Worm (Caenorhabditis elegans): ENCODE results near the gene T23D5.8.

The T23D5.8 gene

ce11 chrV:15712385-15712784, 35.9 kb downstream of the T23D5.8 start:
- peak; percentile 39 for TF ChIP-seq hlh-30 (tag; optimal IDR thresholded peaks at IDR 0.05; ENCODE audit: insufficient read depth)
- TF ChIP-seq mdt-29 (GFP tag; IDR thresholded peaks at IDR 0.05): no peak
- no peak for TF ChIP-seq daf-16 (GFP tag; optimal IDR thresholded peaks at IDR 0.05)
- peak; percentile 84 for TF ChIP-seq daf-16 (tag; optimal IDR thresholded peaks at IDR 0.05)
- peak; percentile 66 for TF ChIP-seq dve-1 (tag; optimal IDR thresholded peaks at IDR 0.05; ENCODE audit: insufficient read depth)
- TF ChIP-seq nhr-6 (tag; optimal IDR thresholded peaks at IDR 0.05): no peak
- TF ChIP-seq dmd-8 (GFP tag; IDR thresholded peaks at IDR 0.05): no peak
- no peak for TF ChIP-seq Y5F2A.4 (GFP tag; optimal IDR thresholded peaks at IDR 0.05)

- no peak for TF ChIP-seq T20F7.1 (GFP tag; optimal IDR thresholded peaks at IDR 0.05)
These were observed 36.3 kb downstream of the T23D5.8 start, which contains the start of gene str-101 for ce11 chrV:15711898-15712297. str-101 (minus strand) TSS chrV:15711998.

ce11 chrV:15710401-15710800, 37.8 kb downstream of the T23D5.8 start, which contains the start of gene Y6E2A.1:
Y6E2A.1 (minus strand) TSS chrV:15710501.
- TF ChIP-seq dpl-1 (GFP tag; optimal IDR thresholded peaks at IDR 0.05) (no peak), egl-27 (tag; optimal IDR thresholded peaks at IDR 0.05) (no peak), pqm-1 (tag; optimal IDR thresholded peaks at IDR 0.05) (no peak), nhr-41 (GFP tag; IDR thresholded peaks at IDR 0.05) (no peak), Y105C5A.15 (GFP tag; IDR thresholded peaks at IDR 0.05) (no peak), skn-1 (tag; optimal IDR thresholded peaks at IDR 0.05) (no peak), F44E2.7 (GFP tag; IDR thresholded peaks at IDR 0.05) (no peak), unc-39 (tag; optimal IDR thresholded peaks at IDR 0.05) (no peak), ama-1 (optimal IDR thresholded peaks at IDR 0.05) (no peak), attf-4 (tag; optimal IDR thresholded peaks at IDR 0.05) (no peak), zag-1 (tag; optimal IDR thresholded peaks at IDR 0.05) (no peak), saeg-2 (GFP tag; IDR thresholded peaks at IDR 0.05) (no peak), daf-12 (tag; optimal IDR thresholded peaks at IDR 0.05) (no peak), ces-1 (GFP tag; optimal IDR thresholded peaks at IDR 0.05) (no peak)

- TF ChIP-seq unc-62 (GFP tag; optimal IDR thresholded peaks at IDR 0.05 in 1 of 2) (peak in 1 of 2 experiments; percentile 81), unc-62 (tag; optimal IDR thresholded peaks at IDR 0.05) (no peak), nhr-28 (tag; optimal IDR thresholded peaks at IDR 0.05) (peak; percentile 55), saeg-2 (GFP tag; IDR thresholded peaks at IDR 0.05) (no peak), ceh-20 (GFP tag; IDR thresholded peaks at IDR 0.05) (0 out of 2 replicates have a peak, but pooled peaks have one; percentile 20), tra-1 (GFP tag; IDR thresholded peaks at IDR 0.05) (0 out of 2 replicates have a peak, but pooled peaks have one; percentile 31)
These were observed 40.3 kb downstream of the T23D5.8 start for ce11 chrV:15707982-15708381.

DNA sequence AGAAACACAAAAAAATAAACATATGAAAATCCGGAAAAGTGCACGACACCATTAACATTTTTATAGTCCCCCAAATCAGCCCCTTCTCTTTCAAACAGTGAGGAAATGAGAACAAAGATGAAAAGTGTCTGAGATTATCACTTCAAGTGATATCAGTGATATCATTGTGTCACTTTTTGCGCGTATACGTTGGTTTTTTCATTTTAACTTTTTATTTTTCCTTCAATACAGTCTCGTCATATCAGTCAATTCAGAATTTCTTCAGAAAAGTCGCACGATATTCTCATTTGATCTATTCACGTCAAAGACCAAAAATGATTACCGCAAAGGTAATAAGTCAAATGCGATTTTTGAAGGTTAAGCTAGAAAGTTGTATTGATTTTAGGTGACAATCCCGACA, 43.5 kb downstream of the T23D5.8 start, which contains the start of gene twk-34:
twk-34 (plus strand) TSS at position 216 of the 400 bp plus-strand sequence.
- TF ChIP-seq nhr-28 (tag; optimal IDR thresholded peaks at IDR 0.05) (peak; percentile 7), nhr-77 (tag; optimal IDR thresholded peaks at IDR 0.05) (no peak), hlh-30 (tag; optimal IDR thresholded peaks at IDR 0.05; ENCODE audit: insufficient read depth) (no peak), dmd-6 (GFP tag; IDR thresholded peaks at IDR 0.05) (peak; percentile 21; the same call in 1 of the 2 replicates)

- TF ChIP-seq Y5F2A.4 (GFP tag; optimal IDR thresholded peaks at IDR 0.05): no peak
These were observed 46.0 kb downstream of the T23D5.8 start, which contains the start of gene nhr-53 for ce11 chrV:15702263-15702662. nhr-53 (minus strand) TSS chrV:15702363.

DNA sequence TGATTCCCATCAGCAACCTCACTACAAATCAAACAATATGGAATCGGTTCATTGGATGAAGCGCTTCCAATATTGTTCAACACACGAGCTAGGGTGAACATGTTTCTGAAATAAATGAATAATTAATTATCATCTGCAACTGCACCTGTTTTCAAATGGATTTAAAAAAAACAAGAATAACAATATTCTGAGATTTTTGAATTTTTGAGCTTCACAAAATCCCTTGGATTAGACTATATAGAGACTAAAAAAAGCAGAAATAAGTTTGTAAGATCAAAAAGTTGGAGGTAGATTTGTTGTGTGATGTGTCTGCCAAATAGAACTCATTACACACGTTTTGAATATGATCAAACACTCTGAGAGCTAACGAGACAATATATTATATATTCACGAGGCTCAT, 48.4 kb downstream of the T23D5.8 start, which contains the start of gene nhr-199:
nhr-199 (minus strand) TSS at position 101 of the 400 bp plus-strand sequence.
- TF ChIP-seq fkh-10 (GFP tag; optimal IDR thresholded peaks at IDR 0.05) (no peak), mdl-1 (tag; optimal IDR thresholded peaks at IDR 0.05) (no peak), lin-39 (tag; optimal IDR thresholded peaks at IDR 0.05) (no peak), ZK337.2 (GFP tag; IDR thresholded peaks at IDR 0.05) (no peak), snpc-1.2 (GFP tag; IDR thresholded peaks at IDR 0.05) (no peak), Y75B8A.6 (GFP tag; IDR thresholded peaks at IDR 0.05) (no peak), F10B5.3 (tag; optimal IDR thresholded peaks at IDR 0.05) (no peak), Y5F2A.4 (GFP tag; optimal IDR thresholded peaks at IDR 0.05) (no peak), lin-13 (GFP tag; optimal IDR thresholded peaks at IDR 0.05) (no peak), lsy-2 (tag; optimal IDR thresholded peaks at IDR 0.05) (no peak), tag-97 (GFP tag; IDR thresholded peaks at IDR 0.05) (no peak), egl-43 (GFP tag; IDR thresholded peaks at IDR 0.05) (no peak), daf-8 (GFP tag; IDR thresholded peaks at IDR 0.05) (no peak), hmg-1.1 (GFP tag; IDR thresholded peaks at IDR 0.05) (no peak)
